Fruit fly (Drosophila melanogaster): ENCODE data around the gene CG4036.

CG4036 gene

DNA sequence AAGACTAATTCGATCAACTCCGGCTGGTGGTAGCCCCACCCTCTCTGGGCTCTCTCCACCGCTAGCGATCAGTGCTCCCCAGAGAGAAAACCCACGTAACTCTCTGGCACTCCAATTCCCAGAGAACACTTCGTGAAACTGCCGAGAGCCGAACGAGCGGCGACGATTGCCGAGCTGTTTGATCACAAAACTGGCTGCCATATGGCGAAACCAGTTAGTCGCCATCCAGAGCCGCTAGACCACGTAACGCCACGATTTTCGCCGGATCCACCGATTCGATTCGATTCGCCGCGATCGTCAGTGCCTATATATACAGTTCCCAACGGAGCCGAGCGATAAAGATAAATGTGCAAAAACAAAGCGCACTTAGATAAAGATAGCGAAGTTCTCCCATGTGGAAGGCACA is 8.5 kb upstream of the CG4036 start, which contains the start of gene IP3K1 (continued):
- 0 out of 2 replicates have a peak, but pooled peaks have one; percentile 47 for TF ChIP-seq CG17328 (GFP tag; IDR thresholded peaks at IDR 0.05)
- TF ChIP-seq eyg (GFP tag; optimal IDR thresholded peaks at IDR 0.05): no peak
- no peak for TF ChIP-seq zfh2 (GFP tag; optimal IDR thresholded peaks at IDR 0.05)
- TF ChIP-seq nom (GFP tag; optimal IDR thresholded peaks at IDR 0.05): peak; percentile 85
- TF ChIP-seq sqz (GFP tag; optimal IDR thresholded peaks at IDR 0.05): peak; percentile 25
- TF ChIP-seq CG11560 (tag; IDR thresholded peaks at IDR 0.05): no peak
- TF ChIP-seq CG4820 (GFP tag; optimal IDR thresholded peaks at IDR 0.05): no peak
- TF ChIP-seq otp (GFP tag; IDR thresholded peaks at IDR 0.05): peak; percentile 57; the same call in 1 of the 3 replicates
- TF ChIP-seq CG18262 (tag; optimal IDR thresholded peaks at IDR 0.05): peak; percentile 22
- peak; percentile 63 for TF ChIP-seq lbe (GFP tag; optimal IDR thresholded peaks at IDR 0.05)
- peak; percentile 72; the same call in 1 of the 2 replicates for TF ChIP-seq stc (GFP tag; IDR thresholded peaks at IDR 0.05)
- no peak for TF ChIP-seq CG6254 (GFP tag; optimal IDR thresholded peaks at IDR 0.05)
- no peak for TF ChIP-seq az2 (GFP tag; optimal IDR thresholded peaks at IDR 0.05)
- no peak for TF ChIP-seq Hey (tag; optimal IDR thresholded peaks at IDR 0.05)
- TF ChIP-seq CG8359 (GFP tag; optimal IDR thresholded peaks at IDR 0.05; ENCODE audit: borderline replicate concordance): no peak
- no peak for TF ChIP-seq CG30431 (GFP tag; optimal IDR thresholded peaks at IDR 0.05)
- peak; percentile 39; the same call in 1 of the 2 replicates for TF ChIP-seq Ada2b (GFP tag; IDR thresholded peaks at IDR 0.05)
- no peak for TF ChIP-seq Doc3 (GFP tag; IDR thresholded peaks at IDR 0.05; ENCODE audit: partially characterized antibody)
- no peak for TF ChIP-seq klu (GFP tag; IDR thresholded peaks at IDR 0.05)
- no peak for TF ChIP-seq zen (tag; optimal IDR thresholded peaks at IDR 0.05)
- TF ChIP-seq CG10979 (tag; optimal IDR thresholded peaks at IDR 0.05): no peak
- TF ChIP-seq Dbx (GFP tag; IDR thresholded peaks at IDR 0.05): peak; percentile 75; the same call in 2 of the 3 replicates
- no peak for TF ChIP-seq cg (GFP tag; optimal IDR thresholded peaks at IDR 0.05)
- TF ChIP-seq ham (GFP tag; IDR thresholded peaks at IDR 0.05): no peak
- no peak for TF ChIP-seq bab2 (GFP tag; optimal IDR thresholded peaks at IDR 0.05)
- TF ChIP-seq br (optimal IDR thresholded peaks at IDR 0.05): no peak
- 0 out of 2 replicates have a peak, but pooled peaks have one; percentile 7 for TF ChIP-seq Ptx1 (GFP tag; IDR thresholded peaks at IDR 0.05)
- TF ChIP-seq Fer3 (tag; optimal IDR thresholded peaks at IDR 0.05): no peak
- TF ChIP-seq Awh (GFP tag; IDR thresholded peaks at IDR 0.05): peak; percentile 44; the same call in 1 of the 2 replicates
- peak; percentile 100 for TF ChIP-seq Deaf1 (tag; optimal IDR thresholded peaks at IDR 0.05)
- TF ChIP-seq CG4328 (GFP tag; optimal IDR thresholded peaks at IDR 0.05): no peak
- TF ChIP-seq cas (GFP tag; IDR thresholded peaks at IDR 0.05): no peak
- peak; percentile 11 for TF ChIP-seq PHDP (tag; optimal IDR thresholded peaks at IDR 0.05)
- peak; percentile 16 for TF ChIP-seq NC2β (GFP tag; optimal IDR thresholded peaks at IDR 0.05)
- peak in 1 of 3 experiments; percentile 65 for TF ChIP-seq Stat92E (GFP tag; optimal IDR thresholded peaks at IDR 0.05)
- no peak for TF ChIP-seq lola (GFP tag; optimal IDR thresholded peaks at IDR 0.05)
- no peak for TF ChIP-seq dm (GFP tag; optimal IDR thresholded peaks at IDR 0.05)
- TF ChIP-seq corto (GFP tag; optimal IDR thresholded peaks at IDR 0.05): no peak
- TF ChIP-seq CG15269 (tag; optimal IDR thresholded peaks at IDR 0.05): peak; percentile 55
- no peak for TF ChIP-seq CG12236 (GFP tag; optimal IDR thresholded peaks at IDR 0.05)
- TF ChIP-seq CG2202 (tag; optimal IDR thresholded peaks at IDR 0.05): no peak
- TF ChIP-seq CG2889 (GFP tag; IDR thresholded peaks at IDR 0.05): no peak
- peak; percentile 96; the same call in 3 of the 4 replicates for TF ChIP-seq chinmo (GFP tag; IDR thresholded peaks at IDR 0.05; ENCODE audit: partially characterized antibody)
- no peak for TF ChIP-seq CG14667 (GFP tag; IDR thresholded peaks at IDR 0.05)
- peak; percentile 8 for TF ChIP-seq CG7786 (GFP tag; optimal IDR thresholded peaks at IDR 0.05)
- no peak for TF ChIP-seq fu2 (GFP tag; optimal IDR thresholded peaks at IDR 0.05)
- TF ChIP-seq sima (GFP tag; optimal IDR thresholded peaks at IDR 0.05): no peak
- peak; percentile 66 for TF ChIP-seq kni (GFP tag; optimal IDR thresholded peaks at IDR 0.05)
- no peak for TF ChIP-seq cato (GFP tag; optimal IDR thresholded peaks at IDR 0.05; ENCODE audit: borderline replicate concordance)
- TF ChIP-seq salm (tag; optimal IDR thresholded peaks at IDR 0.05): peak; percentile 43
- TF ChIP-seq CoRest (tag; optimal IDR thresholded peaks at IDR 0.05): no peak

All from whole organism, embryonic.